Fruit fly (Drosophila melanogaster) S2 (cell line): ENCODE measurements around the gene Gr98d.

ENCODE experiments used
- CG8478 ChIP-seq: fragments of >200 bp; optimal IDR thresholded peaks from 2 replicates; lab custom pipeline; 2018
- CTCF ChIP-seq, 2 experiments: fragments of >200 bp; optimal IDR thresholded peaks; 2 replicates each; lab custom pipeline; 2018

DNA sequence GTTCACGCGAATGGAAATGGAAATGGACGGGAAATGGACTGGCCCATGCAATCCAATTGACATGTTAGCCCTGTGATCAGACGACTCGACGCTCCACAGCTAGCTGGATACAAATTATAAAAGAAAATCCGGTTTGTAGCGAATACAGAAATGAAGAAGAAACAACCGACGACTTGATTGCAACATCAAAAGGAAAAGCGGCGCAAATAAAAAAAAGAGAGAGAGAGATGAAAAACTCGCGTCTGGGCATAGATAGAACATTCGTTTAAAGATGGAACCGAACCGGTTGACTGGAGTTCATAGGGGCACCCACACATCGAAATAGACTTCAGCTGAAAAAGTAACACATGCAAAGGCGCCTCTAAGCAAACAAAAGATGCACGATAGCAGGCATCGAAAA, 10.0 kb downstream of the Gr98d start:
- TF ChIP-seq CG8478 (lab: Kevin White, UChicago): no peak
- no peak for TF ChIP-seq CTCF (optimal IDR thresholded peaks at IDR 0.05; lab: Kevin White, UChicago)
